Worm (Caenorhabditis elegans): ENCODE measurements around the gene C09E10.3.

DNA sequence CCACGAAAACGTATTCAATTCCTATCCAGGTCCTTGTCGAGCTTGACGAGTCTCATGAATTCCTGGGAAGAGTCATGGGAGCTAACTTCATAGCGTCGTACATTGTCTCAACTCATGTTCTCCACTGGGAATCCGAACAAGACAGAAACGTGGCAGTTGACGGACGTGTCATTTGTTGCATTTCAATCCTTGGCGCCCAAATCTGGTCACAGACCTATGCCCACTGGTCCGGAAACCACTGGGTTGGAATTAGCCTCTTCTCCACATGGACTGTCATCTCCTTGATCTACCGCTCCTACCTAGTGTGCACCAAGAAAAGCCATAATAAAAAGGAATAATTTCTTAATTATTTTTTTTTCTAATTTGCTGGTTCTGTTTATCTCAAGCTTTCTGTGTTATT is 8.6 kb downstream of the C09E10.3 start:
- TF ChIP-seq nhr-11 (tag; optimal IDR thresholded peaks at IDR 0.05) (no peak), tbx-7 (tag; optimal IDR thresholded peaks at IDR 0.05) (no peak), fkh-10 (GFP tag; optimal IDR thresholded peaks at IDR 0.05) (no peak), pha-4 (tag; optimal IDR thresholded peaks at IDR 0.05) (no peak), unc-55 (GFP tag; optimal IDR thresholded peaks at IDR 0.05) (no peak), sdc-2 (tag; optimal IDR thresholded peaks at IDR 0.05) (no peak), dve-1 (tag; optimal IDR thresholded peaks at IDR 0.05) (no peak), tbx-2 (tag; optimal IDR thresholded peaks at IDR 0.05) (no peak), nfya-1 (tag; optimal IDR thresholded peaks at IDR 0.05) (no peak), ceh-9 (tag; optimal IDR thresholded peaks at IDR 0.05) (no peak), madf-2 (tag; optimal IDR thresholded peaks at IDR 0.05) (no peak), hlh-15 (tag; optimal IDR thresholded peaks at IDR 0.05) (no peak), hlh-8 (tag; optimal IDR thresholded peaks at IDR 0.05) (no peak), pros-1 (tag; optimal IDR thresholded peaks at IDR 0.05) (no peak)

Measured in whole organism, late embryonic.